Worm (Caenorhabditis elegans): ENCODE measurements around the gene C08F11.10.

C08F11.10 gene

DNA sequence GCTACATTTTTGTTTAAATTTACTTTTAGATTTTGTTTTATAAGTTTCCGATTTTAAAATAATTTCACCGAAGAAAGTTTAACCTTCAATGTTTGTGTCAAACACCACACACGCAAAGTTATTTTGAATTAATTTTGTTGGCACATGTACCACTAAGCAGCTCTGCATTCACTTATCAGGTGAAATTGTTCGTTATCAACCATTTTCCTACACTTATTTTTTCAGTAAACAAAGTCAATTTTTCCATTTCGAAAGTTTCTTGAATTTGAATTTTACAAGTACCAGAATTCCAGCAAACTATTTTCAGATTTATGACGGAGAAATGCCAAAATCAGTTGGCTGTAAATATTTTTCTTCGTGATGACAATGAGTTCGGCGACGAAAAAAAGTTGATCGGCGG, 29.8 kb downstream of the C08F11.10 start, which contains the start of gene C08F11.3:
C08F11.3 (plus strand) TSS at position 301 of the 400 bp plus-strand sequence.
- TF ChIP-seq sptf-1 (tag; optimal IDR thresholded peaks at IDR 0.05) (no peak), tlp-1 (tag; optimal IDR thresholded peaks at IDR 0.05) (no peak), nhr-84 (tag; optimal IDR thresholded peaks at IDR 0.05) (no peak), nhr-90 (tag; optimal IDR thresholded peaks at IDR 0.05; ENCODE audit: poor library complexity) (no peak), dsc-1 (tag; optimal IDR thresholded peaks at IDR 0.05) (no peak)

- TF ChIP-seq lin-35 (GFP tag; optimal IDR thresholded peaks at IDR 0.05): peak in 1 of 2 experiments; percentile 20
- no peak for TF ChIP-seq nhr-77 (tag; optimal IDR thresholded peaks at IDR 0.05)
- TF ChIP-seq nhr-85 (tag): peak; percentile 14
- no peak for TF ChIP-seq unc-130 (tag; optimal IDR thresholded peaks at IDR 0.05)
- no peak for TF ChIP-seq nhr-84 (tag; optimal IDR thresholded peaks at IDR 0.05)
- peak; percentile 36 for TF ChIP-seq elt-2 (tag; optimal IDR thresholded peaks at IDR 0.05)
These were observed 39.3 kb downstream of the C08F11.10 start, which contains the start of gene C08F11.13 for ce11 chrIV:13609755-13610154. C08F11.13 (minus strand) TSS chrIV:13609892.

ce11 chrIV:13601973-13602669, 46.9 kb downstream of the C08F11.10 start, which contains the start of gene Y45F10B.59:
Y45F10B.59 (plus strand) TSS chrIV:13602619.
- TF ChIP-seq nhr-85 (tag) (peak; percentile 69), nhr-19 (GFP tag; conservative IDR thresholded peaks at IDR 0.05) (0 out of 2 replicates have a peak, but pooled peaks have one; percentile 16), hlh-17 (GFP tag; optimal IDR thresholded peaks at IDR 0.05; ENCODE audit: borderline replicate concordance) (no peak), nhr-90 (tag; optimal IDR thresholded peaks at IDR 0.05; ENCODE audit: poor library complexity) (peak; percentile 43), efl-1 (optimal IDR thresholded peaks at IDR 0.05) (no peak), efl-1 (GFP tag; optimal IDR thresholded peaks at IDR 0.05 in 1 of 2) (peak in 1 of 2 experiments; percentile 66), snpc-4 (tag; optimal IDR thresholded peaks at IDR 0.05) (peak; percentile 86)

- no peak for TF ChIP-seq hlh-4 (tag; optimal IDR thresholded peaks at IDR 0.05)
- no peak for TF ChIP-seq ceh-90 (tag; optimal IDR thresholded peaks at IDR 0.05)
These were observed 47.6 kb downstream of the C08F11.10 start for ce11 chrIV:13601428-13601827.

ce11 chrIV:13600643-13601042, 48.4 kb downstream of the C08F11.10 start:
- TF ChIP-seq snpc-4 (tag; optimal IDR thresholded peaks at IDR 0.05) (peak; percentile 81), blmp-1 (tag; optimal IDR thresholded peaks at IDR 0.05) (no peak)
